Worm (Caenorhabditis elegans): Measurements from ENCODE around the gene grl-25.
A peak's percentile ranks its signal among the peaks of the same experiment; 100 is the strongest.
"Not testable (repeated sequence)": the region's sequence is repeated elsewhere in the genome, so short reads cannot be mapped to it uniquely, and the experiment has no call there.

grl-25 gene

ce11 chrIII:8983135-8983534 lies 21.0 kb downstream of the grl-25 start:
- TF ChIP-seq ztf-29 (GFP tag; IDR thresholded peaks at IDR 0.05), result no peak
- no peak for TF ChIP-seq cog-1 (tag; optimal IDR thresholded peaks at IDR 0.05)
- no peak for TF ChIP-seq ref-1 (GFP tag; conservative IDR thresholded peaks at IDR 0.05)
- no peak for TF ChIP-seq T22C8.4 (GFP tag; IDR thresholded peaks at IDR 0.05)
- no peak for TF ChIP-seq flt-1 (GFP tag; IDR thresholded peaks at IDR 0.05)
- TF ChIP-seq ztf-23 (GFP tag; IDR thresholded peaks at IDR 0.05), result no peak
- no peak for TF ChIP-seq med-1 (GFP tag; optimal IDR thresholded peaks at IDR 0.05; ENCODE audit: insufficient read depth)

DNA sequence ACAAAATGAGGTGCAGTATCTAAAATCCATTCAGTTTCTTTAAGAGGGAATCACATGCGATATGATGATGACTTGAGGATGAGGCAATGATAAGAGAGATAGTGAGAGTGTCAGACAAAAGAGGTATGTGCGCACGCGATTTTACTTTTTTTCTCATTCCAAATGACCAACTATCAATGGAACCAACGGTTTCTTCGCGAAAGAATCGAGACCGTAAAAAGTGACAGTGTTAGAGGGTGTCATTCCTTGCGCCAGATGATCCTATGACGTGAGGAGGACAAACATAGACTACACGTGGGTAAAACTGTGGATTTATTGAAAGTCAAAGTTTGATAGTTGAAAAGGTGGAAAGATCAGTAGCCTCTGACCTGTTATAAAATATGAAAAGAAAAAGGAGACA lies 21.7 kb downstream of the grl-25 start:
- TF ChIP-seq flt-1 (GFP tag; IDR thresholded peaks at IDR 0.05) (no peak), med-1 (GFP tag; optimal IDR thresholded peaks at IDR 0.05; ENCODE audit: insufficient read depth) (no peak), cog-1 (tag; optimal IDR thresholded peaks at IDR 0.05) (no peak), tab-1 (GFP tag; IDR thresholded peaks at IDR 0.05) (no peak), ref-1 (GFP tag; conservative IDR thresholded peaks at IDR 0.05) (no peak), T22C8.4 (GFP tag; IDR thresholded peaks at IDR 0.05) (no peak), klf-2 (GFP tag; conservative IDR thresholded peaks at IDR 0.05) (no peak), ztf-29 (GFP tag; IDR thresholded peaks at IDR 0.05) (no peak), ztf-23 (GFP tag; IDR thresholded peaks at IDR 0.05) (no peak)

ce11 chrIII:8984412-8984811 lies 22.3 kb downstream of the grl-25 start:
- TF ChIP-seq cog-1 (tag; optimal IDR thresholded peaks at IDR 0.05), result no peak
- TF ChIP-seq T22C8.4 (GFP tag; IDR thresholded peaks at IDR 0.05), result no peak
- no peak for TF ChIP-seq tab-1 (GFP tag; IDR thresholded peaks at IDR 0.05)
- TF ChIP-seq klf-2 (GFP tag; conservative IDR thresholded peaks at IDR 0.05), result no peak

ce11 chrIII:8984960-8985359 lies 22.9 kb downstream of the grl-25 start:
- no peak for TF ChIP-seq T22C8.4 (GFP tag; IDR thresholded peaks at IDR 0.05)
- no peak for TF ChIP-seq klf-2 (GFP tag; conservative IDR thresholded peaks at IDR 0.05)
- no peak for TF ChIP-seq cog-1 (tag; optimal IDR thresholded peaks at IDR 0.05)
- no peak for TF ChIP-seq ztf-29 (GFP tag; IDR thresholded peaks at IDR 0.05)
- no peak for TF ChIP-seq ref-1 (GFP tag; conservative IDR thresholded peaks at IDR 0.05)
- TF ChIP-seq med-1 (GFP tag; optimal IDR thresholded peaks at IDR 0.05; ENCODE audit: insufficient read depth), result no peak
- no peak for TF ChIP-seq flt-1 (GFP tag; IDR thresholded peaks at IDR 0.05)
- no peak for TF ChIP-seq tab-1 (GFP tag; IDR thresholded peaks at IDR 0.05)
- TF ChIP-seq ztf-23 (GFP tag; IDR thresholded peaks at IDR 0.05), result no peak

DNA sequence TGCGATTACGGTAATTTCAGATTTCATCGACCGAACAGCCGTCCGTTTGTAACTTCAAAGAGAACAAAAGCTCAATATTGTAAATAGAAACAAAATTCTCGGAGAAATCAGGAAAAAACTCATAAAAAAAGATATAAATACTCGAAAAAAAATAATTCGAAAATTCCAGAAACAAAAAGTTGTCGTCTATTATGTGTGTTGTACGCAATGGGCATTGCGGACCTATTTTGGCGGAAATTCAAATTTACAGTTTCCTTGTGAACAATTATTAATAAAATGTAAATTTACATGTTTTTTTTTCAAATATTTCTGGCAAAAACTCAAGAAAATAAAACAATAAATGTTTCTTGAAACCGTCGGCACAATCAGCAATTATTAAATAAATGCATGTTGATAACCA lies 23.4 kb downstream of the grl-25 start:
- no peak for TF ChIP-seq cog-1 (tag; optimal IDR thresholded peaks at IDR 0.05)
- no peak for TF ChIP-seq ref-1 (GFP tag; conservative IDR thresholded peaks at IDR 0.05)
- TF ChIP-seq ztf-23 (GFP tag; IDR thresholded peaks at IDR 0.05), result no peak
- no peak for TF ChIP-seq klf-2 (GFP tag; conservative IDR thresholded peaks at IDR 0.05)
- TF ChIP-seq T22C8.4 (GFP tag; IDR thresholded peaks at IDR 0.05), result no peak
- no peak for TF ChIP-seq tab-1 (GFP tag; IDR thresholded peaks at IDR 0.05)
- TF ChIP-seq med-1 (GFP tag; optimal IDR thresholded peaks at IDR 0.05; ENCODE audit: insufficient read depth), result no peak
- TF ChIP-seq ztf-29 (GFP tag; IDR thresholded peaks at IDR 0.05), result no peak
- TF ChIP-seq flt-1 (GFP tag; IDR thresholded peaks at IDR 0.05), result no peak

ce11 chrIII:8985965-8986364 lies 23.9 kb downstream of the grl-25 start:
- TF ChIP-seq ztf-23 (GFP tag; IDR thresholded peaks at IDR 0.05), result no peak
- no peak for TF ChIP-seq tab-1 (GFP tag; IDR thresholded peaks at IDR 0.05)
- no peak for TF ChIP-seq flt-1 (GFP tag; IDR thresholded peaks at IDR 0.05)
- TF ChIP-seq ref-1 (GFP tag; conservative IDR thresholded peaks at IDR 0.05), result no peak
- no peak for TF ChIP-seq med-1 (GFP tag; optimal IDR thresholded peaks at IDR 0.05; ENCODE audit: insufficient read depth)
- TF ChIP-seq cog-1 (tag; optimal IDR thresholded peaks at IDR 0.05), result no peak
- TF ChIP-seq T22C8.4 (GFP tag; IDR thresholded peaks at IDR 0.05), result no peak
- TF ChIP-seq ztf-29 (GFP tag; IDR thresholded peaks at IDR 0.05), result no peak
- no peak for TF ChIP-seq klf-2 (GFP tag; conservative IDR thresholded peaks at IDR 0.05)

DNA sequence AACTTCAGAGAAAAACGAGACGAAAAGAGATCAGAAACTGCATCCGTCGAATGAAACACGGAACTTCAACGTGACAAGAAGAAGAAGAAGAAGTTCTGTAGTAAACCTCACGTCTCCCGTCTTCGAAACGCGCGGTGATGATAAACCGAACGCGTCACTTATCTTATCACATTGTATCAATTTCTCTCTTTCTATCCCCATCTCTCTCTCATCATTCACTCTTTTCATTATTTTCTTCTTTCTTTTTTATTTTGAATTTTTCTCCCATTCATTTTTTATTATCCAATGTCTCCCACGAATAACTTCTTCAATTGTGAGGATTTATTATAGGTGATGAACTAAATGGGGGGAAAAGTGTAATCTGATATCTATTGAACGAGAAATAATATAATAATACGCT lies 24.8 kb downstream of the grl-25 start:
- TF ChIP-seq cog-1 (tag; optimal IDR thresholded peaks at IDR 0.05), result no peak
- no peak for TF ChIP-seq med-1 (GFP tag; optimal IDR thresholded peaks at IDR 0.05; ENCODE audit: insufficient read depth)
- no peak for TF ChIP-seq ref-1 (GFP tag; conservative IDR thresholded peaks at IDR 0.05)
- TF ChIP-seq klf-2 (GFP tag; conservative IDR thresholded peaks at IDR 0.05), result no peak
- TF ChIP-seq T22C8.4 (GFP tag; IDR thresholded peaks at IDR 0.05), result no peak
- no peak for TF ChIP-seq ztf-23 (GFP tag; IDR thresholded peaks at IDR 0.05)
- TF ChIP-seq tab-1 (GFP tag; IDR thresholded peaks at IDR 0.05), result no peak
- no peak for TF ChIP-seq flt-1 (GFP tag; IDR thresholded peaks at IDR 0.05)
- no peak for TF ChIP-seq ztf-29 (GFP tag; IDR thresholded peaks at IDR 0.05)

DNA sequence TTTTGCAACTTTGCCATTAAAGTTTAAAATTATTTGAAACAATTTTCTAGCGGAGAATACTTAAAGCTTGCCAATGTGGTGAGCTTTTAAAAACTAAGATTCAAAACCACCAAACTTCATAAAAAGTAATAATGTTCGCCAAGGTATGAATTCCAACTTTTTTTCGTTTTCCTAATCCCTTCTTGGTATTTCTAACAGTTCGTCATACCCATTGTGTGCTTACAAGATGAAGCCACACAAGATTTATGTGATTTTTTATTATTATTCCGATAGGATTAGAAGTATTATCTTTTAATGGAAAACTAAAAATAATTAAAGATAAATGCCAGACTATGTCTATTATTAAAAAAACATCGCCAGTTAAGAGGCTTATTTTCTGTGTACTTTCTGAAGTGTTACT lies 26.0 kb downstream of the grl-25 start:
- TF ChIP-seq klf-2 (GFP tag; conservative IDR thresholded peaks at IDR 0.05), result no peak
- no peak for TF ChIP-seq flt-1 (GFP tag; IDR thresholded peaks at IDR 0.05)
- no peak for TF ChIP-seq ref-1 (GFP tag; conservative IDR thresholded peaks at IDR 0.05)
- no peak for TF ChIP-seq T22C8.4 (GFP tag; IDR thresholded peaks at IDR 0.05)
- TF ChIP-seq tab-1 (GFP tag; IDR thresholded peaks at IDR 0.05), result no peak

DNA sequence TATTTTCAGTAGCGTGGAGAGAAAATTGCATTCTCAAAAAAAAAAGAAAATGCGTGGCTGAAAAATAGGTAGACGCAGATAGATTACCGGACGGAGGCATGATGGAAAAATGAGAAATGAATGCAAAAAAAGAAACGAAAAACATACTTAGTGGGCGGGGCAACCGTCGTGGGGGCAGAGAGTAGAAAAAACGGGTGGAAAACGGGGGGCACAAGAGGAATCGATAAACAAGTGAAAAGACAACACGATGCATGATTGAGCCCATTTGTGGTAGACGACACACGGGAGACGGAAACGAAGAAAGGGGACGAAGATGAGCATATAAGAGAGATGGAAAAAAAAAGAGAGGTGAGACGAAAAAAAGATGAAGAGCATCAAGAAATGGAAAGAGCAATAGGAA lies 26.5 kb downstream of the grl-25 start:
- TF ChIP-seq med-1 (GFP tag; optimal IDR thresholded peaks at IDR 0.05; ENCODE audit: insufficient read depth), result no peak
- TF ChIP-seq flt-1 (GFP tag; IDR thresholded peaks at IDR 0.05), result 0 out of 2 replicates have a peak, but pooled peaks have one; percentile 34

DNA sequence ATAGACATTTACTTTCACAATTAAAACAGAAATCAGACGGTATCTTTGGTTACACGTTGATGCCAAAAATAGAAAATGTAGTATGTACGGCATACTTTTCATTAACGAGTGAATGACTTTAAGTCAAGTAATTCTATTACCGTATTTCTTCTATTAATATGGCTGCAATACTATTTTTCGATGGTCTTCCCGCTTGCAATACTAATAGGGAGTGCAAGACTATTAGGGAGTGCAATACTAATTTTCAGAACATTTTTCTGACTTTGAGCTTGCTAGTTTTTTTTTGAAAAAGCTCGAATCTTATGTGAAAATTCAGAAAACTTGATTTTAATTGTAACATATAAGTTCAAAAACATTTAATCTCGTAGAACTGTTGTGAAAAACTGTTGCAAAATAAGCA lies 27.7 kb downstream of the grl-25 start, which contains the start of gene R08D7.7:
TSS of gene R08D7.7 (plus strand) at position 301 of the 400 bp plus-strand sequence.
- TF ChIP-seq T22C8.4 (GFP tag; IDR thresholded peaks at IDR 0.05); cog-1 (tag; optimal IDR thresholded peaks at IDR 0.05); klf-2 (GFP tag; conservative IDR thresholded peaks at IDR 0.05): not testable (repeated sequence)

ce11 chrIII:8996686-8997085 lies 34.6 kb downstream of the grl-25 start, which contains the start of gene skat-1:
Gene skat-1, minus strand, starts transcription at chrIII:8996786.
- TF ChIP-seq med-1 (GFP tag; optimal IDR thresholded peaks at IDR 0.05; ENCODE audit: insufficient read depth) (no peak), tab-1 (GFP tag; IDR thresholded peaks at IDR 0.05) (no peak), cog-1 (tag; optimal IDR thresholded peaks at IDR 0.05) (no peak), flt-1 (GFP tag; IDR thresholded peaks at IDR 0.05) (no peak), ztf-29 (GFP tag; IDR thresholded peaks at IDR 0.05) (no peak), ztf-23 (GFP tag; IDR thresholded peaks at IDR 0.05) (no peak), T22C8.4 (GFP tag; IDR thresholded peaks at IDR 0.05) (no peak), ref-1 (GFP tag; conservative IDR thresholded peaks at IDR 0.05) (no peak), klf-2 (GFP tag; conservative IDR thresholded peaks at IDR 0.05) (no peak)
